Worm (Caenorhabditis elegans) whole organism, mixed stage, embryonic: ENCODE measurements around the gene F48B9.1.

Experiments used
- ces-1 ChIP-seq: fragments of 150-350 bp; optimal IDR thresholded peaks from 2 replicates; lab custom pipeline; 2014; ENCODE audit warnings: missing biosample characterization, missing genetic modification reagents, missing genetic modification characterization
- lin-13 ChIP-seq: fragments of 150-350 bp; optimal IDR thresholded peaks from 2 replicates; lab custom pipeline; 2014; ENCODE audit warnings: missing biosample characterization, missing genetic modification characterization
- nhr-76 ChIP-seq: sonication (generic microtip); optimal IDR thresholded peaks from 2 replicates; lab custom pipeline; 2017; ENCODE audit warnings: missing biosample characterization, missing genetic modification characterization

DNA sequence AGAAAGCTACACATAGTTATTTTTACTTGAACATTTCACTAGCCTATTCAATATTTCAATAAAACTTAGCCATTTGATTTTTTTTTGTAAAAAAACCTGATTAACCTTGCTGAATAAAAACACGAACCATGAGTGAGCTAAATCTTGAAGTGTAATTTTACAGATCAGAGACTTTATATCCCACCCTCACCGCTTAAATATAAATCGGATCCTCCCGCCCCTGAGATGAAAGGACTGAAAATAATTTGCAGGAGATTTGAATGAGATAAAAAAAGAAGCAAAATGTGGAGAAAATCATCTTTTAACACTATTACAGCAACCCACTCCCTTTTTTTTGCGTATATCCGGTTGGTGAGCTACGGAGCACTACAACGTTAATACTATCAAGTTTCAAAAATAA lies 30.7 kb upstream of the F48B9.1 start, which contains the start of gene npax-2:
- no peak for TF ChIP-seq lin-13 (tag; lab: Kevin White, UChicago)
- no peak for TF ChIP-seq ces-1 (GFP tag; lab: Kevin White, UChicago)
- TF ChIP-seq nhr-76 (tag; lab: Kevin White, UChicago) = no peak
